Fruit fly (Drosophila melanogaster) whole organism, prepupa: ENCODE measurements around the gene chp.

Experiments used
- Blimp-1 ChIP-seq: fragments of 200-800 bp; sonication (Bioruptor generic); optimal IDR thresholded peaks from 3 replicates; lab custom pipeline; 2017; ENCODE audit warnings: missing biosample characterization, missing genetic modification characterization, mild to moderate bottlenecking, moderate library complexity, missing genetic modification reagents
- CG11294 ChIP-seq: fragments of 200-800 bp; sonication (Bioruptor generic); IDR thresholded peaks from 2 replicates; pipeline ENCODE4 v1.3.6; 2022; ENCODE audit warnings: missing biosample characterization, missing genetic modification characterization
- CG11902 ChIP-seq: fragments of 200-800 bp; sonication (Bioruptor generic); optimal IDR thresholded peaks from 3 replicates; lab custom pipeline; 2016; ENCODE audit warnings: missing biosample characterization, missing genetic modification characterization
- CG15336 ChIP-seq: fragments of 200-800 bp; sonication (Bioruptor generic); IDR thresholded peaks from 2 replicates; pipeline ENCODE4 v1.3.6; 2022; ENCODE audit warnings: missing biosample characterization, missing genetic modification characterization
- CG1621 ChIP-seq: fragments of 200-800 bp; sonication (Bioruptor generic); optimal IDR thresholded peaks from 3 replicates; lab custom pipeline; 2018; ENCODE audit warnings: missing biosample characterization, mild to moderate bottlenecking, missing genetic modification characterization
- CG31627 ChIP-seq: fragments of 200-800 bp; sonication (Bioruptor generic); optimal IDR thresholded peaks from 3 replicates; lab custom pipeline; 2016; ENCODE audit warnings: missing biosample characterization, missing genetic modification characterization
- CG32006 ChIP-seq: fragments of 200-800 bp; sonication (Bioruptor generic); optimal IDR thresholded peaks from 3 replicates; lab custom pipeline; 2017; ENCODE audit warnings: missing biosample characterization, mild to moderate bottlenecking, missing genetic modification characterization
- CG34406 ChIP-seq: fragments of 200-800 bp; sonication (Bioruptor generic); optimal IDR thresholded peaks from 3 replicates; lab custom pipeline; 2016; ENCODE audit warnings: missing biosample characterization, missing genetic modification characterization
- CG4318 ChIP-seq: fragments of 200-800 bp; sonication (Bioruptor generic); optimal IDR thresholded peaks from 3 replicates; lab custom pipeline; 2017; ENCODE audit warnings: missing biosample characterization, mild to moderate bottlenecking, missing genetic modification characterization
- CG6163 ChIP-seq: fragments of 200-800 bp; sonication (Bioruptor generic); IDR thresholded peaks from 3 replicates; pipeline ENCODE4 v1.3.6; 2022; ENCODE audit warnings: missing biosample characterization, missing genetic modification characterization
- CG6276 ChIP-seq: fragments of 200-800 bp; sonication (Bioruptor generic); optimal IDR thresholded peaks from 2 replicates; lab custom pipeline; 2017; ENCODE audit warnings: missing biosample characterization, mild to moderate bottlenecking, missing genetic modification characterization
- CG6808 ChIP-seq: fragments of 200-800 bp; sonication (Bioruptor generic); optimal IDR thresholded peaks from 3 replicates; lab custom pipeline; 2017; ENCODE audit warnings: missing biosample characterization, missing genetic modification characterization, mild to moderate bottlenecking, moderate library complexity, missing genetic modification reagents
- CG6854 ChIP-seq: fragments of 200-800 bp; sonication (Bioruptor generic); optimal IDR thresholded peaks from 2 replicates; lab custom pipeline; 2017; ENCODE audit warnings: missing biosample characterization, mild to moderate bottlenecking, missing genetic modification characterization
- CG7368 ChIP-seq: fragments of 200-800 bp; sonication (Bioruptor generic); optimal IDR thresholded peaks from 3 replicates; lab custom pipeline; 2016; ENCODE audit warnings: missing biosample characterization, missing genetic modification characterization
- CG8119 ChIP-seq: fragments of 200-800 bp; sonication (Bioruptor generic); IDR thresholded peaks from 3 replicates; pipeline ENCODE4 v1.3.6; 2022; ENCODE audit warnings: missing biosample characterization, missing genetic modification characterization
- CG8319 ChIP-seq: fragments of 200-800 bp; sonication (Bioruptor generic); optimal IDR thresholded peaks from 3 replicates; lab custom pipeline; 2016; ENCODE audit warnings: missing biosample characterization, missing genetic modification characterization
- CG8632 ChIP-seq: fragments of 200-800 bp; sonication (Bioruptor generic); optimal IDR thresholded peaks from 3 replicates; lab custom pipeline; 2016; ENCODE audit warnings: missing biosample characterization, missing genetic modification characterization
- CG9139 ChIP-seq: fragments of 200-800 bp; sonication (Bioruptor generic); optimal IDR thresholded peaks from 3 replicates; lab custom pipeline; 2017; ENCODE audit warnings: missing biosample characterization, mild to moderate bottlenecking, missing genetic modification characterization
- Eip75B ChIP-seq: fragments of 200-800 bp; sonication (Bioruptor generic); optimal IDR thresholded peaks from 3 replicates; lab custom pipeline; 2016; ENCODE audit warnings: missing biosample characterization, missing genetic modification characterization
- Eip78C ChIP-seq: fragments of 200-800 bp; sonication (Bioruptor generic); peaks from one replicate; lab custom pipeline; 2016; ENCODE audit warnings: missing biosample characterization, missing genetic modification characterization
- Gug ChIP-seq: fragments of 200-800 bp; sonication (Bioruptor generic); IDR thresholded peaks from 2 replicates; pipeline ENCODE4 v1.3.6; 2022; ENCODE audit warnings: missing biosample characterization, missing genetic modification characterization
- Hr38 ChIP-seq: sonication (Bioruptor generic); optimal IDR thresholded peaks from 2 replicates; lab custom pipeline; 2016; ENCODE audit warnings: missing biosample characterization, missing genetic modification characterization
- Hr39 ChIP-seq: fragments of 200-800 bp; sonication (Bioruptor generic); optimal IDR thresholded peaks from 2 replicates; lab custom pipeline; 2016; ENCODE audit warnings: missing biosample characterization, missing genetic modification characterization
- Hr4 ChIP-seq: fragments of 200-800 bp; sonication (Bioruptor generic); optimal IDR thresholded peaks from 3 replicates; lab custom pipeline; 2016; ENCODE audit warnings: missing biosample characterization, missing genetic modification characterization
- Lpt ChIP-seq: fragments of 200-800 bp; sonication (Bioruptor generic); optimal IDR thresholded peaks from 3 replicates; lab custom pipeline; 2016; ENCODE audit warnings: missing biosample characterization, missing genetic modification characterization
- Met ChIP-seq: fragments of 200-800 bp; sonication (Bioruptor generic); optimal IDR thresholded peaks from 3 replicates; lab custom pipeline; 2016; ENCODE audit warnings: missing biosample characterization, missing genetic modification characterization
- OdsH ChIP-seq: fragments of 200-800 bp; sonication (Bioruptor generic); optimal IDR thresholded peaks from 3 replicates; lab custom pipeline; 2016; ENCODE audit warnings: missing biosample characterization, missing genetic modification characterization
- Smox ChIP-seq: fragments of 200-800 bp; sonication (Bioruptor generic); optimal IDR thresholded peaks from 3 replicates; lab custom pipeline; 2016; ENCODE audit warnings: missing biosample characterization, missing genetic modification characterization
- achi ChIP-seq: fragments of 200-800 bp; sonication (Bioruptor generic); optimal IDR thresholded peaks from 3 replicates; lab custom pipeline; 2016; ENCODE audit warnings: missing biosample characterization, missing genetic modification characterization
- acj6 ChIP-seq: fragments of 200-800 bp; sonication (Bioruptor generic); optimal IDR thresholded peaks from 3 replicates; lab custom pipeline; 2016; ENCODE audit warnings: missing biosample characterization, missing genetic modification characterization
- dac ChIP-seq: fragments of 200-800 bp; sonication (Bioruptor generic); optimal IDR thresholded peaks from 2 replicates; lab custom pipeline; 2017; ENCODE audit warnings: missing biosample characterization, mild to moderate bottlenecking, missing genetic modification characterization
- dsx ChIP-seq: fragments of 200-800 bp; optimal IDR thresholded peaks from 3 replicates; lab custom pipeline; 2019; ENCODE audit warnings: missing biosample characterization, mild to moderate bottlenecking, missing genetic modification characterization, moderate library complexity; ENCODE audit not compliant: poor library complexity, severe bottlenecking
- eg ChIP-seq: fragments of 200-800 bp; sonication (Bioruptor generic); IDR thresholded peaks from 3 replicates; pipeline ENCODE4 v1.3.6; 2022; ENCODE audit warnings: missing biosample characterization, missing genetic modification characterization
- esn ChIP-seq: fragments of 200-800 bp; sonication (Bioruptor generic); optimal IDR thresholded peaks from 2 replicates; lab custom pipeline; 2016; ENCODE audit warnings: missing biosample characterization, mild to moderate bottlenecking, missing genetic modification characterization, moderate library complexity
- fd85E ChIP-seq: fragments of 200-800 bp; sonication (Bioruptor generic); optimal IDR thresholded peaks from 3 replicates; lab custom pipeline; 2016; ENCODE audit warnings: missing biosample characterization, missing genetic modification characterization
- lz ChIP-seq: fragments of 200-800 bp; sonication (Bioruptor generic); optimal IDR thresholded peaks from 3 replicates; lab custom pipeline; 2016; ENCODE audit warnings: missing biosample characterization, missing genetic modification characterization
- net ChIP-seq: fragments of 200-800 bp; sonication (Bioruptor generic); optimal IDR thresholded peaks from 3 replicates; lab custom pipeline; 2016; ENCODE audit warnings: missing biosample characterization, missing genetic modification characterization
- pdm3 ChIP-seq: fragments of 200-800 bp; sonication (Bioruptor generic); optimal IDR thresholded peaks from 3 replicates; lab custom pipeline; 2016; ENCODE audit warnings: missing biosample characterization, missing genetic modification characterization
- ss ChIP-seq, 2 experiments: fragments of 200-800 bp; sonication (Bioruptor generic); optimal IDR thresholded peaks; 2 replicates in 1 of 2; 3 replicates in 1 of 2; lab custom pipeline; 2017 to 2018; ENCODE audit warnings: mild to moderate bottlenecking in 2 of 2, missing biosample characterization in 2 of 2, missing genetic modification characterization in 2 of 2, moderate library complexity in 1 of 2
- svp ChIP-seq: fragments of 200-800 bp; sonication (Bioruptor generic); peaks from one replicate; lab custom pipeline; 2016; ENCODE audit warnings: missing biosample characterization, missing genetic modification characterization
- topi ChIP-seq: fragments of 200-800 bp; sonication (Bioruptor generic); optimal IDR thresholded peaks from 3 replicates; lab custom pipeline; 2016; ENCODE audit warnings: missing biosample characterization, missing genetic modification characterization

Gene chp

DNA sequence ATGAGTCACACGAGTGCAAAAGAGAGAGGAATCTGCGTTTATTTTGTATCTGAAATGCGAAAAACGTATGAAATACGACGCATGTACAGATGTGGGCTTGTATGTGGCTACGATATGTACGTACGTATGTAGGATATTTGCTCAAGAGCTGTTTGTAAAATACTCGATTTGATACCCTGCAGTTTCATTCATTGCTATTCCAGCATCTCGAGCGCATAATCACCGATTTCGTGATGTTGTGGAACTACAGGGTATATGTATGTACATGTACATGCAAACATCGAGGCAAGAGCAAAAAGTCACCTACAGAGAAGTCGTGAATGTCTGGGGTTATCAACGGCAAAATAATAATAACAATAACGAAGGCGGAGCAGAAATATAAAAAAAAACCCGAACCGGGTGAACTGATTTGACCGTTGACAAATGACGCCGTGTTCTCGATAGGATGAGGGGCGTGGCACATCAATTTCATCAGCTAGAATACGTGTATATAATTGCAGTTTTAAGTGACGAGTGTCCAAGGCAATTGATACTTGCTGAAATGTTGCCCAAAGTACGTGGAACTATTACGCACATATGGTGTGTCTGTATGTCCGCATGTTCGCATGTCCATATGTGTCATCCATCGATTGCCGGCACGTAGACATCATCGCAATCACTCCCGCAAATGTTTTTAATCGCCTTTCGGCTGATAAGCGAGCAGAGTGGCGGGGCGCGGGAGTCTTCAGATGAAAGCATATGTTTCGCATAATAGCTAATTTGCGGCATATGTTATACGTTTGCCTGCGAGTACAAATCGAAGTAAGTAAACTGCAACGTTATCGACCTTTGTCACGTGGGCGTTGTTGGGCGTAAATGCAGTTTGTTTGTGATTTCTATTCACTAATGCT, 13.7 kb upstream of the chp start:
- TF ChIP-seq Gug (GFP tag; lab: Robert Waterston, UW) = no peak
- TF ChIP-seq OdsH (GFP tag; lab: Kevin White, UChicago) = no peak
- TF ChIP-seq Hr39 (GFP tag; lab: Kevin White, UChicago) = no peak
- TF ChIP-seq svp (GFP tag; lab: Kevin White, UChicago) = peak; percentile 98
- TF ChIP-seq CG32006 (GFP tag; lab: Kevin White, UChicago) = no peak
- no peak for TF ChIP-seq CG8632 (GFP tag; lab: Kevin White, UChicago)
- TF ChIP-seq CG8319 (GFP tag; lab: Kevin White, UChicago) = no peak
- no peak for TF ChIP-seq topi (GFP tag; lab: Kevin White, UChicago)
- 0 out of 3 replicates have a peak, but pooled peaks have one; percentile 33 for TF ChIP-seq CG6163 (GFP tag; lab: Robert Waterston, UW)
- no peak for TF ChIP-seq pdm3 (GFP tag; lab: Kevin White, UChicago)
- TF ChIP-seq Eip78C = peak; percentile 46
- no peak for TF ChIP-seq CG4318 (GFP tag; lab: Kevin White, UChicago)
- TF ChIP-seq, all 60 proteins: peak for 3

DNA sequence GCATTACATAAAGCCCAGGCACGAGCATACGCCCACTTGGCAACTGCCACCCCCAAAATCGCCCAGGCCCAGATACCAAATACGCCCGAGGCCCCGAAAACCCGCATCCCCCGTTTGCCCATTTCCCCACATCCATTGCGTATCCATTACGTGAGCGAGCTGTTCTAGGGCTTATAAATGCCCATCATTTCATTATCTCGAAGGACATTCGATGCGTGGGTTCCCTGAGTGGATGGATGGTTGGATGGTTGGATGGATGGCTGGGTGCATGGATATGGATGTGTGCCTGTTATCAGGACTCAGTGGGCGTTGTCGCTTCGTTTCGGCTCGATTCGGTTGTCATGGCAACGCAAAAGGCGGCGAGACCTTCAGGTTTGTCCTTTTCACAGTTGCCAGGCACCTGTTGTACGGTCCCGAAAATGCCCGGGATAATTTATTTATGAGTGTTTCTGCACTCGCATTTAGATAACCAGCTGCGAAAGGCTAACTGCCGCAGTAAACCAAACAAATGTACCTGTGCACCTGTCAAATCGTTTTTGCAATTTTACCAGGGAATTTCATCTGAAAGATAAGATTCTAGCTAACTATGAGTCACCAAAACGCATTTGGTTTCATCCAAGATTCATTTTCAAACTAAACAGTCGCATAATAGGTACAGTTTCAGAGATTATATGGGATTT, 12.5 kb upstream of the chp start:
- TF ChIP-seq ss (GFP tag; optimal IDR thresholded peaks at IDR 0.05; lab: Kevin White, UChicago) (no peak), CG8632 (GFP tag; lab: Kevin White, UChicago) (no peak), CG32006 (GFP tag; lab: Kevin White, UChicago) (no peak), dac (no peak), CG7368 (no peak), CG11902 (no peak), Lpt (GFP tag; lab: Kevin White, UChicago) (no peak), eg (GFP tag; lab: Robert Waterston, UW) (no peak), Hr39 (GFP tag; lab: Kevin White, UChicago) (no peak), Eip75B (GFP tag; lab: Kevin White, UChicago) (no peak), Hr4 (GFP tag; lab: Kevin White, UChicago) (no peak), Smox (GFP tag; lab: Kevin White, UChicago) (no peak), lz (no peak), achi (GFP tag; lab: Kevin White, UChicago) (no peak)
- TF ChIP-seq, all 60 proteins: peak for 0

DNA sequence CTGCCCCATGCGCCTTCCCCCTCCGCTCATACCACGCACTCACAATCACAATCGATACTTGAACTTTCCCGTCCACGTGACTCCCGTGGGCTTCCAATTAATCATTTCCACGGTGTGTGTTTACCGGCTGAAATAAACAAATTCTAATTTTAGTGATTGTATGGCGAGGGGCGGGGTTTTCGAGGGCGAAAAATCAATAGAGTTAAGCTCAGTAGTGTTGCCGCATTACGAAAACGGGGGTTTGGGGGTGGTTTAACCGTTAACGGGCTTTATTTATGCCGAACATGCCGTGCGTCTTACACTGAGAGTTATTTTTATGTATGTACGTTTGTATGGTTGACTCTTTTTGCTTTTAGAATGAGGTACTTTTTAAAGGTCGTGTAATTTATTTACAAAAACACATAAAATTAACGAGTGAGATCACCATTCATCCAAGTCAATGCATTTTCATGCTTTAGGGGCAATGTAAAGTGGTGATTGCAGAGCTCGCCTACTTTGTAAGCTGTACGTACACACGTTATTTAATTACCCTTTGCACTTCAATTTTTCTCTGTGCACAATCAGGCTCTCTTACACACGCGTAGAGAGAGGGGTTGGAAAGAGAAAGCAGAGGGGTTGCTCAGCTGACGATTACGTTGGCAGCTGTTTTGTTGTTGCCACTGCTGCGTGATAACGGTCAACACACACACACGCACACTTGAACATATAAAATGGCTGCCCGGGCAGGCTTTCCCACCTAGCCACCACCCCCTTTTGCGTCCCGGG, 11.8 kb upstream of the chp start:
- TF ChIP-seq OdsH (GFP tag; lab: Kevin White, UChicago) = peak; percentile 71
- peak; percentile 79 for TF ChIP-seq esn (GFP tag; lab: Kevin White, UChicago)
- TF ChIP-seq Met (GFP tag; lab: Kevin White, UChicago) = peak; percentile 74
- no peak for TF ChIP-seq CG15336
- TF ChIP-seq Smox (GFP tag; lab: Kevin White, UChicago) = peak; percentile 72
- TF ChIP-seq dsx (GFP tag; lab: Kevin White, UChicago) = peak; percentile 65
- TF ChIP-seq acj6 = peak; percentile 66
- peak; percentile 40 for TF ChIP-seq CG1621 (tag; lab: Kevin White, UChicago)
- TF ChIP-seq Blimp-1 (GFP tag; lab: Kevin White, UChicago) = peak; percentile 6
- peak; percentile 81 for TF ChIP-seq svp (GFP tag; lab: Kevin White, UChicago)
- peak; percentile 69 for TF ChIP-seq net (GFP tag; lab: Kevin White, UChicago)
- TF ChIP-seq CG11294 = no peak
- TF ChIP-seq CG8632 (GFP tag; lab: Kevin White, UChicago) = peak; percentile 57
- peak; percentile 62 for TF ChIP-seq achi (GFP tag; lab: Kevin White, UChicago)
- TF ChIP-seq CG8119 (GFP tag; lab: Robert Waterston, UW) = no peak
- no peak for TF ChIP-seq CG9139 (GFP tag; lab: Kevin White, UChicago)
- TF ChIP-seq topi (GFP tag; lab: Kevin White, UChicago) = peak; percentile 64
- peak; percentile 31 to 59 for TF ChIP-seq ss (GFP tag; optimal IDR thresholded peaks at IDR 0.05; lab: Kevin White, UChicago)
- TF ChIP-seq CG34406 (GFP tag; lab: Kevin White, UChicago) = peak; percentile 47
- TF ChIP-seq CG6276 (GFP tag; lab: Kevin White, UChicago) = peak; percentile 32
- peak; percentile 80 for TF ChIP-seq CG32006 (GFP tag; lab: Kevin White, UChicago)
- TF ChIP-seq CG31627 = peak; percentile 78
- peak; percentile 61 for TF ChIP-seq CG6808
- TF ChIP-seq Hr38 = no peak
- TF ChIP-seq Hr4 (GFP tag; lab: Kevin White, UChicago) = peak; percentile 74
- TF ChIP-seq CG4318 (GFP tag; lab: Kevin White, UChicago) = no peak
- TF ChIP-seq CG8319 (GFP tag; lab: Kevin White, UChicago) = peak; percentile 42
- TF ChIP-seq Gug (GFP tag; lab: Robert Waterston, UW) = no peak
- no peak for TF ChIP-seq fd85E (GFP tag; lab: Kevin White, UChicago)
- TF ChIP-seq CG6854 (GFP tag; lab: Kevin White, UChicago) = no peak
- no peak for TF ChIP-seq Lpt (GFP tag; lab: Kevin White, UChicago)
